Worm (Caenorhabditis elegans) whole organism, L1 larva: ENCODE measurements around the gene C06E7.2.

ENCODE experiments used
- C04F5.9 ChIP-seq: sonication (generic microtip); optimal IDR thresholded peaks from 2 replicates; lab custom pipeline; 2016; ENCODE audit warnings: missing genetic modification characterization, missing compliant biosample characterization
- C34B4.2 ChIP-seq: sonication (generic microtip); optimal IDR thresholded peaks from 2 replicates; lab custom pipeline; 2017; ENCODE audit warnings: mild to moderate bottlenecking, missing genetic modification characterization, missing compliant biosample characterization
- F16B12.6 ChIP-seq: fragments of 150-350 bp; optimal IDR thresholded peaks from 2 replicates; lab custom pipeline; 2014; ENCODE audit warnings: missing biosample characterization, missing genetic modification characterization
- aha-1 ChIP-seq: fragments of 150-350 bp; optimal IDR thresholded peaks from 2 replicates; lab custom pipeline; 2014; ENCODE audit warnings: missing biosample characterization, missing genetic modification characterization
- alr-1 ChIP-seq: fragments of 200-800 bp; sonication (Bioruptor generic); optimal IDR thresholded peaks from 2 replicates; lab custom pipeline; 2018; ENCODE audit warnings: borderline replicate concordance, mild to moderate bottlenecking, missing genetic modification characterization, missing compliant biosample characterization
- aly-2 ChIP-seq: fragments of 150-350 bp; optimal IDR thresholded peaks from 2 replicates; lab custom pipeline; 2014; ENCODE audit warnings: missing biosample characterization, missing genetic modification characterization
- ama-1 ChIP-seq: fragments of 150-350 bp; optimal IDR thresholded peaks from 2 replicates; lab custom pipeline; 2014
- blmp-1 ChIP-seq: fragments of 150-350 bp; optimal IDR thresholded peaks from 2 replicates; lab custom pipeline; 2014; ENCODE audit warnings: missing biosample characterization, missing genetic modification characterization
- ceh-63 ChIP-seq: fragments of 200-800 bp; sonication (Bioruptor generic); optimal IDR thresholded peaks from 2 replicates; lab custom pipeline; 2018; ENCODE audit warnings: mild to moderate bottlenecking, missing genetic modification characterization, missing compliant biosample characterization
- ceh-82 ChIP-seq, 3 experiments: fragments of 150-350 bp in 1 of 3; sonication (generic microtip) in 2 of 3; optimal IDR thresholded peaks; 2 replicates each; lab custom pipeline; 2014 to 2017; ENCODE audit warnings: missing biosample characterization in 3 of 3, missing genetic modification characterization in 3 of 3
- ceh-88 ChIP-seq: fragments of 200-800 bp; sonication (Bioruptor generic); IDR thresholded peaks from 2 replicates; pipeline ENCODE4 v1.3.6; 2022; ENCODE audit warnings: missing genetic modification characterization, missing compliant biosample characterization
- ces-1 ChIP-seq: fragments of 150-350 bp; optimal IDR thresholded peaks from 2 replicates; lab custom pipeline; 2014; ENCODE audit warnings: missing biosample characterization, missing genetic modification reagents, missing genetic modification characterization
- dsc-1 ChIP-seq: sonication (generic microtip); optimal IDR thresholded peaks from 2 replicates; lab custom pipeline; 2016; ENCODE audit warnings: mild to moderate bottlenecking, missing genetic modification characterization, missing compliant biosample characterization
- egl-13 ChIP-seq: sonication (generic microtip); optimal IDR thresholded peaks from 2 replicates; lab custom pipeline; 2016; ENCODE audit warnings: missing genotype, missing genetic modification reagents, missing genetic modification characterization, missing compliant biosample characterization
- elt-2 ChIP-seq: sonication (generic microtip); optimal IDR thresholded peaks from 2 replicates; lab custom pipeline; 2016; ENCODE audit warnings: missing genetic modification characterization, mild to moderate bottlenecking, inconsistent platforms, missing compliant biosample characterization, missing genetic modification reagents
- elt-3 ChIP-seq, 6 experiments: fragments of 150-350 bp in 1 of 6; sonication (generic microtip); optimal IDR thresholded peaks; 2 replicates each; lab custom pipeline; 2017 to 2018; ENCODE audit warnings: missing biosample characterization in 6 of 6, missing genetic modification characterization in 6 of 6, inconsistent platforms in 1 of 6
- ets-5 ChIP-seq: fragments of 200-800 bp; sonication (Bioruptor generic); IDR thresholded peaks from 2 replicates; pipeline ENCODE4 v1.3.6; 2022; ENCODE audit warnings: missing genetic modification characterization, missing compliant biosample characterization
- fkh-10 ChIP-seq: sonication (generic microtip); optimal IDR thresholded peaks from 2 replicates; lab custom pipeline; 2017; ENCODE audit warnings: missing biosample characterization, missing genetic modification reagents, missing genetic modification characterization
- fkh-8 ChIP-seq: sonication (generic microtip); optimal IDR thresholded peaks from 2 replicates; lab custom pipeline; 2016; ENCODE audit warnings: mild to moderate bottlenecking, missing genetic modification characterization, missing compliant biosample characterization
- fos-1 ChIP-seq: fragments of 150-350 bp; optimal IDR thresholded peaks from 2 replicates; lab custom pipeline; 2014; ENCODE audit warnings: missing biosample characterization, missing genetic modification characterization
- grh-1 ChIP-seq: fragments of 200-800 bp; sonication (Bioruptor generic); IDR thresholded peaks from 2 replicates; pipeline ENCODE4 v1.3.6; 2022; ENCODE audit warnings: missing genetic modification reagents, missing genetic modification characterization, missing compliant biosample characterization
- hlh-17 ChIP-seq: fragments of 200-800 bp; sonication (Bioruptor generic); optimal IDR thresholded peaks from 2 replicates; lab custom pipeline; 2018; ENCODE audit warnings: missing genetic modification characterization, mild to moderate bottlenecking, missing compliant biosample characterization, moderate library complexity, borderline replicate concordance
- hpl-2 ChIP-seq: fragments of 150-350 bp; optimal IDR thresholded peaks from 2 replicates; lab custom pipeline; 2014; ENCODE audit warnings: missing biosample characterization, missing genetic modification reagents, missing genetic modification characterization
- irx-1 ChIP-seq: sonication (generic microtip); optimal IDR thresholded peaks from 2 replicates; lab custom pipeline; 2016; ENCODE audit warnings: missing genetic modification characterization, missing compliant biosample characterization
- isw-1 ChIP-seq: fragments of 200-800 bp; sonication (Bioruptor generic); IDR thresholded peaks from 2 replicates; pipeline ENCODE4 v1.3.6; 2022; ENCODE audit warnings: missing genetic modification characterization, missing compliant biosample characterization
- jun-1 ChIP-seq: fragments of 150-350 bp; optimal IDR thresholded peaks from 2 replicates; lab custom pipeline; 2014; ENCODE audit warnings: missing biosample characterization, missing genetic modification reagents, missing genetic modification characterization
- lin-14 ChIP-seq: fragments of 200-800 bp; sonication (Bioruptor generic); optimal IDR thresholded peaks from 2 replicates; lab custom pipeline; 2018; ENCODE audit warnings: mild to moderate bottlenecking, missing genetic modification characterization, moderate library complexity, missing compliant biosample characterization
- lin-15B ChIP-seq: fragments of 150-350 bp; sonication (generic microtip); optimal IDR thresholded peaks from 3 replicates; lab custom pipeline; 2014; ENCODE audit warnings: missing biosample characterization, missing genetic modification characterization
- lin-35 ChIP-seq, 2 experiments: fragments of 150-350 bp; optimal IDR thresholded peaks; 2 replicates each; lab custom pipeline; 2014; ENCODE audit warnings: missing biosample characterization in 2 of 2, missing genetic modification characterization in 2 of 2, missing genetic modification reagents in 2 of 2
- lin-39 ChIP-seq: fragments of 150-350 bp; optimal IDR thresholded peaks from 2 replicates; lab custom pipeline; 2014; ENCODE audit warnings: missing biosample characterization, missing genetic modification reagents, missing genetic modification characterization
- lir-3 ChIP-seq: sonication (generic microtip); optimal IDR thresholded peaks from 2 replicates; lab custom pipeline; 2016; ENCODE audit warnings: mild to moderate bottlenecking, missing genetic modification characterization, moderate library complexity, missing compliant biosample characterization; ENCODE audit not compliant: poor library complexity
- nhr-11 ChIP-seq: fragments of 150-350 bp; optimal IDR thresholded peaks from 2 replicates; lab custom pipeline; 2014; ENCODE audit warnings: missing biosample characterization, missing genetic modification characterization
- nhr-19 ChIP-seq: fragments of 200-800 bp; sonication (Bioruptor generic); conservative IDR thresholded peaks from 2 replicates; pipeline ENCODE4 v1.3.6; 2022; ENCODE audit warnings: missing genetic modification characterization, missing compliant biosample characterization
- nhr-237 ChIP-seq: fragments of 150-350 bp; optimal IDR thresholded peaks from 2 replicates; lab custom pipeline; 2014; ENCODE audit warnings: missing biosample characterization, missing genetic modification characterization
- nhr-47 ChIP-seq: sonication (generic microtip); optimal IDR thresholded peaks from 2 replicates; lab custom pipeline; 2016; ENCODE audit warnings: mild to moderate bottlenecking, missing genetic modification characterization, moderate library complexity, missing compliant biosample characterization
- nhr-71 ChIP-seq: sonication (generic microtip); optimal IDR thresholded peaks from 2 replicates; lab custom pipeline; 2016; ENCODE audit warnings: mild to moderate bottlenecking, missing genetic modification characterization, moderate library complexity, missing compliant biosample characterization
- nhr-76 ChIP-seq: sonication (generic microtip); optimal IDR thresholded peaks from 2 replicates; lab custom pipeline; 2017; ENCODE audit warnings: missing biosample characterization, missing genetic modification characterization
- nhr-77 ChIP-seq: fragments of 150-350 bp; optimal IDR thresholded peaks from 2 replicates; lab custom pipeline; 2014; ENCODE audit warnings: missing biosample characterization, missing genetic modification characterization
- nhr-84 ChIP-seq: sonication (generic microtip); optimal IDR thresholded peaks from 2 replicates; lab custom pipeline; 2017; ENCODE audit warnings: missing biosample characterization, missing genetic modification characterization
- nhr-85 ChIP-seq: sonication (generic microtip); peaks from one replicate; lab custom pipeline; 2016; ENCODE audit warnings: missing genetic modification characterization, inconsistent platforms, missing compliant biosample characterization
- nhr-90 ChIP-seq: sonication (generic microtip); optimal IDR thresholded peaks from 2 replicates; lab custom pipeline; 2016; ENCODE audit warnings: mild to moderate bottlenecking, missing genetic modification characterization, missing compliant biosample characterization; ENCODE audit not compliant: poor library complexity
- pqm-1 ChIP-seq: sonication (generic microtip); optimal IDR thresholded peaks from 3 replicates; lab custom pipeline; 2017; ENCODE audit warnings: missing biosample characterization, missing genetic modification characterization
- sup-37 ChIP-seq: fragments of 200-800 bp; sonication (Bioruptor generic); optimal IDR thresholded peaks from 2 replicates; lab custom pipeline; 2018; ENCODE audit warnings: mild to moderate bottlenecking, missing genetic modification characterization, missing compliant biosample characterization
- swsn-7 ChIP-seq: sonication (generic microtip); optimal IDR thresholded peaks from 2 replicates; lab custom pipeline; 2016; ENCODE audit warnings: missing genetic modification characterization, missing compliant biosample characterization
- tbx-2 ChIP-seq: sonication (generic microtip); optimal IDR thresholded peaks from 2 replicates; lab custom pipeline; 2016; ENCODE audit warnings: missing genetic modification characterization, missing compliant biosample characterization
- unc-30 ChIP-seq: sonication (generic microtip); optimal IDR thresholded peaks from 2 replicates; lab custom pipeline; 2017; ENCODE audit warnings: missing biosample characterization, missing genetic modification characterization
- unc-98 ChIP-seq: fragments of 200-800 bp; sonication (Bioruptor generic); IDR thresholded peaks from 2 replicates; pipeline ENCODE4 v1.3.6; 2022; ENCODE audit warnings: missing genetic modification characterization, missing compliant biosample characterization
- vab-15 ChIP-seq: sonication (generic microtip); optimal IDR thresholded peaks from 2 replicates; lab custom pipeline; 2017; ENCODE audit warnings: missing genotype, mild to moderate bottlenecking, missing genetic modification characterization, missing compliant biosample characterization
- xbp-1 ChIP-seq: sonication (generic microtip); optimal IDR thresholded peaks from 2 replicates; lab custom pipeline; 2016; ENCODE audit warnings: missing genetic modification characterization, missing compliant biosample characterization
- zag-1 ChIP-seq: fragments of 150-350 bp; optimal IDR thresholded peaks from 2 replicates; lab custom pipeline; 2014; ENCODE audit warnings: missing biosample characterization, missing genetic modification characterization
- zip-4 ChIP-seq: fragments of 200-800 bp; sonication (Bioruptor generic); optimal IDR thresholded peaks from 2 replicates; lab custom pipeline; 2018; ENCODE audit warnings: mild to moderate bottlenecking, missing genetic modification characterization, moderate library complexity, missing compliant biosample characterization
- ztf-11 ChIP-seq, 2 experiments: sonication (generic microtip); optimal IDR thresholded peaks; 2 replicates each; lab custom pipeline; 2016 to 2017; ENCODE audit warnings: missing genetic modification characterization in 2 of 2, missing biosample characterization in 1 of 2, missing compliant biosample characterization in 1 of 2
- ztf-4 ChIP-seq: fragments of 150-350 bp; optimal IDR thresholded peaks from 2 replicates; lab custom pipeline; 2014; ENCODE audit warnings: missing biosample characterization, missing genetic modification characterization

Gene C06E7.2

DNA sequence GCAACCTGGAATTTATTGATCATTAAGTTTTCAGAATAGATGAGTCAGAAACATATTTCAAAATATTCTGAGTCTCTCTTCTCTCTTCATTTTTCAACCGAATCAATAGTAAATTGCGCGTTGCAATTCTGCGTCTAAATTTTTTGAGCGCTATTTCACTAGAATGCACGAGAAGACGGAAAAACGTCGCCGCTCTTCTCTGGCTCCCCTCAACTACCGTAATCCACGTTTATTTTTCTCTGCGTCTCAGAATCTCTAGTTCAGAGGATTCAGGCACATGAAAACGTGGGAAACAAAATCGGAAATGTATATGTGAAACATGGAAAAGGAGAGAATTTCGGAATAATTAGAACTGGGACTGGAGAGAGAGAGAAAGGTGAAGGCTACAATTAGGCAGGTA, 33.8 kb upstream of the C06E7.2 start (continued):
- TF ChIP-seq nhr-90 (tag; lab: Kevin White, UChicago) (no peak), elt-3 (tag; optimal IDR thresholded peaks at IDR 0.05; lab: Kevin White, UChicago) (no peak), ceh-82 (tag; optimal IDR thresholded peaks at IDR 0.05; lab: Kevin White, UChicago) (peak in 2 of 3 experiments; percentile 6 to 70), lin-15B (tag; lab: Kevin White, UChicago) (no peak), elt-2 (tag; lab: Kevin White, UChicago) (no peak), ztf-4 (tag; lab: Kevin White, UChicago) (peak; percentile 41), vab-15 (no peak), aly-2 (tag; lab: Kevin White, UChicago) (no peak), pqm-1 (no peak), alr-1 (tag; lab: Kevin White, UChicago) (no peak), ces-1 (GFP tag; lab: Kevin White, UChicago) (no peak), nhr-237 (tag; lab: Kevin White, UChicago) (peak; percentile 44), sup-37 (GFP tag; lab: Kevin White, UChicago) (no peak), nhr-85 (peak; percentile 70), xbp-1 (tag; lab: Kevin White, UChicago) (peak; percentile 62), fos-1 (tag; lab: Kevin White, UChicago) (peak; percentile 65), nhr-76 (tag; lab: Kevin White, UChicago) (no peak), ets-5 (GFP tag; lab: Robert Waterston, UW) (no peak), zag-1 (tag; lab: Kevin White, UChicago) (no peak), lin-35 (GFP tag; optimal IDR thresholded peaks at IDR 0.05; lab: Kevin White, UChicago) (peak in 1 of 2 experiments; percentile 38), tbx-2 (tag; lab: Kevin White, UChicago) (peak; percentile 38), nhr-84 (no peak), nhr-77 (no peak), fkh-10 (GFP tag; lab: Kevin White, UChicago) (peak; percentile 11), C04F5.9 (tag; lab: Kevin White, UChicago) (no peak), isw-1 (peak; percentile 33), swsn-7 (tag; lab: Kevin White, UChicago) (peak; percentile 63), nhr-19 (0 out of 2 replicates have a peak, but pooled peaks have one; percentile 14), hlh-17 (GFP tag; lab: Kevin White, UChicago) (no peak), lir-3 (tag; lab: Kevin White, UChicago) (no peak), hpl-2 (no peak), irx-1 (tag; lab: Kevin White, UChicago) (no peak), unc-98 (GFP tag; lab: Robert Waterston, UW) (no peak), unc-30 (tag; lab: Kevin White, UChicago) (no peak), zip-4 (GFP tag; lab: Kevin White, UChicago) (no peak), lin-39 (tag; lab: Kevin White, UChicago) (no peak), jun-1 (tag; lab: Kevin White, UChicago) (peak; percentile 55), ceh-63 (no peak), egl-13 (tag; lab: Kevin White, UChicago) (peak; percentile 31), nhr-11 (tag; lab: Kevin White, UChicago) (no peak), dsc-1 (tag; lab: Kevin White, UChicago) (peak; percentile 71), ama-1 (no peak), blmp-1 (tag; lab: Kevin White, UChicago) (peak; percentile 27), ztf-11 (tag; optimal IDR thresholded peaks at IDR 0.05; lab: Kevin White, UChicago) (peak in 1 of 2 experiments; percentile 8), nhr-71 (tag; lab: Kevin White, UChicago) (peak; percentile 80), C34B4.2 (tag; lab: Kevin White, UChicago) (no peak), ceh-88 (no peak), aha-1 (tag; lab: Kevin White, UChicago) (no peak), lin-14 (GFP tag; lab: Kevin White, UChicago) (peak; percentile 89), F16B12.6 (tag; lab: Kevin White, UChicago) (no peak), fkh-8 (tag; lab: Kevin White, UChicago) (peak; percentile 89), grh-1 (GFP tag; lab: Robert Waterston, UW) (no peak), nhr-47 (tag; lab: Kevin White, UChicago) (peak; percentile 61)
